Worm (Caenorhabditis elegans) whole organism, L4/young adult: ENCODE results near the gene sto-5.
A peak's percentile ranks its signal among the peaks of the same experiment; 100 is the strongest.

ENCODE experiments used
- W03F9.2 ChIP-seq: fragments of 150-350 bp; optimal IDR thresholded peaks from 2 replicates; lab custom pipeline; 2014; ENCODE audit warnings: missing biosample characterization, missing genetic modification characterization
- dao-5 ChIP-seq: sonication (generic microtip); optimal IDR thresholded peaks from 2 replicates; lab custom pipeline; 2016; ENCODE audit warnings: missing genotype, missing genetic modification characterization, moderate library complexity, missing compliant biosample characterization
- him-1 ChIP-seq: sonication (generic microtip); optimal IDR thresholded peaks from 2 replicates; lab custom pipeline; 2016; ENCODE audit warnings: missing genotype, missing genetic modification reagents, missing genetic modification characterization, missing compliant biosample characterization

Gene sto-5

DNA sequence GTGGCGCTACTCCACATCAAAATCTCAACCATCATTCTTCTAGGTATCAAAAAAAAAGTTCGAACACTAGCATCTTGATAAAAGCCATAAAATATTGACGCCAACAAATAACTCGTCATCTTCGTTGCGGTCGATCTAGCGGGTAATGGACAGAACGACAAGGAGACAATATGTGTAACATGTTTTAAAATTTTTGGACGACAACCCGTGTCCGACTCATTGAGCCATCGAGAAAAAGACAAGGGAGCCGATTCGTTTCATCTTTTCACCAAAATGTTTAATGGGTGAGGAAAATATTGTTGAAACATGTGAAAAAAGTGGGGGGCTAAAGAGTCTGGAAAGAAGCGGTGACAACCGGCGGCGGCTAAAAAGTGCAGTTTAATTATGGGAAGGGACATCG, 3.7 kb downstream of the sto-5 start:
- TF ChIP-seq dao-5 (tag; lab: Kevin White, UChicago) (no peak), W03F9.2 (tag; lab: Kevin White, UChicago) (no peak), him-1 (tag; lab: Kevin White, UChicago) (no peak)

DNA sequence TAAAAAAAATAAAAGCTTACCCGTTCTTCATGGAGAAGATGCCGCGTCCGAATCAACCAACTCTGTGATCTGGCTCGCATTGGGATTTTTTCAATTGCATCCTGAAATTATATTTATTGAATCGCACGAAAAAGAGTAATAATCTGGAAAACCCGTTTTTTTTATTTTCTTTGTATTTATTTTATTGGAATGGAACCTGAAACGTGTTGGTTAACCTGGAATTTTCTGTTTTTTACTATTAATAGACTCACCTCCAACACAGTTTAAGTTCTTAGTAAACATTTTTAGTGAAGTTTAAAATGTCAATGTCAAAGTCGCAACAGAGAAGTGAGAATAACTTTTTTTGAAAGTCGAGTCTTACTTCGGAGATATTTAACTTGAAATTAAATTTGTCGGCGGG, 7.0 kb downstream of the sto-5 start:
- no peak for TF ChIP-seq him-1 (tag; lab: Kevin White, UChicago)
- TF ChIP-seq W03F9.2 (tag; lab: Kevin White, UChicago), result no peak
- TF ChIP-seq dao-5 (tag; lab: Kevin White, UChicago), result no peak

DNA sequence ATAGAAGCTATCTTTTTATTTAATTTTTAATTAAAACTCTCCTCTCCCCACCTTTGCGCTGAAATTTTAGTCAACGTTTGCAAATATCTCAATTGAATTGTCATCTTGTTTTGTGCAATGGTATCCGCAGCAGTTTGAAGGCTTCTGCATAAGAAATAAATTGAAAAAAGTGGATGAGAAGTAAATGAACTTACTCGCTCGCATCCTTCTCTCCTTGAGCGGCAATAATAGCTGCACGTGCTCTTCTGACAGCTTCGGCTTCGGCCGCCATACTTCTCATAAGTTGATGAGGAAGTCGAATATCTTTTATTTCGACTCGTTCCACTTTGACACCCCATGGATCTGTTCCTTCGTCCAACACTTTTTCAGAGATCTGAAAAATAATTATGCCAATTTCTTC, 8.4 kb downstream of the sto-5 start:
- TF ChIP-seq W03F9.2 (tag; lab: Kevin White, UChicago) (no peak), dao-5 (tag; lab: Kevin White, UChicago) (no peak), him-1 (tag; lab: Kevin White, UChicago) (no peak)

DNA sequence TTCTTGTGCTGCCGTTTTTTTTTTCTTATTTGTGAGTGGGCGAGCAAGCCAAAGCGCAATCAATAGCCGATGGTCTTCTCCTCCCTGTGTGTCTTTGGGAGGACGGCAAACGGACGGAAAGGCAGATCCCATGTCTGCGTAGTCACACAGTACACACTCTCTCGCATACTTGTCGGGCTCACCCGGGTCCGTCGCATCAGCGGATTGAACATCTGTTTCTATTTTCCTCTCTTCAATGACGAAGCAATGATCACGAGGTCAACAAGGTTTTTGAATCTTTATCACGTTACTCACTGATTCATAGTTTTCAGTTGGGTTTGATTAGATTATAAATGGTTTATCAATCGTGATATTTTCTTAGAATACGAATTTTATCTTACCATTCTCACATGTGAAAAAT, 9.8 kb downstream of the sto-5 start:
- TF ChIP-seq him-1 (tag; lab: Kevin White, UChicago) (no peak), W03F9.2 (tag; lab: Kevin White, UChicago) (no peak), dao-5 (tag; lab: Kevin White, UChicago) (no peak)

DNA sequence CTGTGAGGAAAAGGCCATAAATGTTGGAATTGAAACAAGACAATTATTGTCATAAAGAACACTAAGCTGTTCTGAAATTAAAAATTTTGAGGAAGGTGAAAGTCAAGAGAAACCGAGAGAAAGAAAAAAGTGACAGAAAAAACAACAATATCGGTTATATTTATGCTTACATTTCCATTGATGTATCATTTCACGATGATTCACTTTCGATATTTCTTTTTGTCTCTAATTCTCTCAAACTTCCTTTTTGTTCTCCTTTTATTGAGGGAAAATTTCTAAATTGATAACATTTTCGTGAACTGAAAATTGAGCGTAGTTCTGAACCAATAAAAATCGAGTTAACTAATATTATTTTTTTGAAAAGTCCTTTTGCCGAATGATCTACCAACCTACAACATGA, 10.3 kb downstream of the sto-5 start:
- TF ChIP-seq dao-5 (tag; lab: Kevin White, UChicago) (no peak), W03F9.2 (tag; lab: Kevin White, UChicago) (no peak), him-1 (tag; lab: Kevin White, UChicago) (no peak)

DNA sequence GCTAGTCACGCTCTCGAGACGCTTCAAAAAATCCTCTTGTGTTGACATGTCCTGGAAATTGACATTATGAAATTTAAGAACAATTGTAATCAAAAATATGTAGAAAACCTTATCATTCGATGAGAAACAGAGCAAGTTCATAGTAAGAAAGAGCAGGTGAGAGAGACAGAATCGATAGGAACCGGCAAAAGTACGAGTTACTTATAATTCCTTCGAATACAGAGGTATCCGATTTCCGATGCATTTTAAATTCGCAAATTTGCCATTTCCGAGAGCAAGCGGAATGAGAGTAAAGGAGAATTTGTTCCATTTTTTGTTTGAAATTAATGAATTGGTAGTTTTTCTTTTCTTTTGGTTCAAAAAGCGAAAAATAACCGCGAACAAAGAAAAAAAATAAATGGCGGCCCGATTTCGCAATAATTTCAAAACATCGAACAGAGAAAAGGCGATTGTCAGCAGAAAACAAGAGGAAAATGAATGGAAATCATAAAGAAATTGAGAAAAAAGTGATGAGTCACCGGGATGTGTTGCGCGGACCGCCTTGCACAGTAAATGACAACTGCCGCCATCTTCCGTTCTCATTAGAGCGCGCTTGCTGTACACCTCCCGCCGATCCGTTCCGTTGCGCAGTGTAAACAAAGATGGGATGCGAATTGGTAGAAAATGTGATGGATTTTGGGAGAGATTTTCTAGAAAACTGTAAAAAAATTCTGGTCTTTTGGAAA, 11.5 kb downstream of the sto-5 start, which contains the start of gene cas-1:
cas-1 (minus strand) TSS at position 51 of the 725 bp plus-strand sequence.
- TF ChIP-seq W03F9.2 (tag; lab: Kevin White, UChicago) (no peak), him-1 (tag; lab: Kevin White, UChicago) (no peak), dao-5 (tag; lab: Kevin White, UChicago) (no peak)

DNA sequence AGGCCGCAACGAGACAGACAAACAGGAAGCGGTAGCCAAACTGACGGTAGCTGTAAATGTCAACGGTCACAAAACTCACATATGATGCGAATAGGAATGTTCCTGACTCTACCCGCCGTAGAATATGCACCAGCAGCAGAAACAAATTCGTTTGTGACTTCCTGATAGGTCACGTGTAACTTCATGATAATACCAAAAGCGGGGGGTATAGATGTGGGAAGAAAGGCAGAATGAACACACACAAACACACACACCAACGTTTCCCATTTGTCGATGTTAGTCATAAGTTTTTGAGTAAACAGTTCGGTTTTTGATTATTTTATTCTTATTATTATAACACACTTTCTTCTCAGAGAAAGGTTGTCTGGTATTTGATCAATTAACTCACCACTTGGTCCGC, 12.1 kb downstream of the sto-5 start:
- no peak for TF ChIP-seq dao-5 (tag; lab: Kevin White, UChicago)
- no peak for TF ChIP-seq W03F9.2 (tag; lab: Kevin White, UChicago)
- TF ChIP-seq him-1 (tag; lab: Kevin White, UChicago), result no peak

DNA sequence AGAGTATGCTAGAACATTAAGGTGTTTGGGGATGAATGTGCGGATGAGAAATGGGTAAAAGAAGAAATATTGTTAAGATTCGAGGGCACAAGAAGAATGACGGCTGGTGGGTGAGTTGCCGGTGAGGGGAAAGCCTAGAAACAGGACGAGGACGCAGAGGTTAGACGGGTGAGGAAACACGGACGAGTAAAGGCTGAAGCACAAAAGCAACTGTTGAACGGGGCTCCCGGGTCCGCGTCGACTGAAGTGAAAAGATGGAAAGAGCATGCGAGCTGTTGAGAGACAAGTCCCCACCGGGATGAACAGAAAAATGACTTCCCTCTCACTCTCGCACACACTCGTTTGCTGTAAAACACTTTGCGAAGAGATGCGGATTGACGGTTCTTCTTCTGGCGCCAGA, 13.3 kb downstream of the sto-5 start:
- TF ChIP-seq him-1 (tag; lab: Kevin White, UChicago) (no peak), W03F9.2 (tag; lab: Kevin White, UChicago) (no peak), dao-5 (tag; lab: Kevin White, UChicago) (no peak)

DNA sequence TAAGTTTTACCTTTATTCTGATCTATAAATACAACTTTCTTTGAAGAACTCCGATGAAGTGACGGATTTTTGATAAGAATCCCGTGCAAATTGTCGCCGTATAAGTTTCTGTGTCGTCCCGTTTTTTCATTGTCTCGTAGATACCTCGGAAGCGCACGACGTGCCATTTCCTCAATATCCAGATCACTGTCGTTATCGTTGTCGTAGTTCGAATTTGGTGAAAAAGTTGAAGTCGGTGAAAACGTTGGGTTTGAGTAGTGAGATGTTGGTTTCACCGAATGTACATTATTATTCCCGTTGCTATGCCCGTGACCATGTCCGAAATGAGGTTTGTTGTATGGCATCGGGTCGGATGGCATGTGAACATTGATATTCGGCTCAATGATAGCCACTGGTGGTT, 15.6 kb downstream of the sto-5 start:
- TF ChIP-seq dao-5 (tag; lab: Kevin White, UChicago) (no peak), W03F9.2 (tag; lab: Kevin White, UChicago) (no peak), him-1 (tag; lab: Kevin White, UChicago) (no peak)

DNA sequence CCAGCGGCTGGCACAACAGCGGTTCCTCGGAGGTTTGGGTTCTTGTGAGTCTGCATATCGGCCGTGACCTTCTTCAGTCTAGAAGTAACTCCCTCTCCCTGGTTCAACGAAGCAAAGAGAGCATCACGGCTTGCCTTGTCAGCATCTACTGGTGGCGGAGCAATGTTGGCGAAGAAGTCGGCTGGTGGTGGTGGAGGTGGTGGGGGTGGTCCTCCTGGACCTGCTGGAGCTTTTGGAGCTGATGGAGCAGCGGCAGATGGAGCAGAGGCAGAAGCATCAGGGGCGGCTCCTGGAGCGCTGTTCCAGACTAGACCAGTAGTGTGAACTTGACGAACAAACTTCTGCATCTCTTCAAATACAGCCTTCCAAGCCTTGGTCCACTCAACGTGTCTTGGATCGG, 16.7 kb downstream of the sto-5 start:
- no peak for TF ChIP-seq dao-5 (tag; lab: Kevin White, UChicago)
- TF ChIP-seq W03F9.2 (tag; lab: Kevin White, UChicago), result no peak
- TF ChIP-seq him-1 (tag; lab: Kevin White, UChicago), result no peak

DNA sequence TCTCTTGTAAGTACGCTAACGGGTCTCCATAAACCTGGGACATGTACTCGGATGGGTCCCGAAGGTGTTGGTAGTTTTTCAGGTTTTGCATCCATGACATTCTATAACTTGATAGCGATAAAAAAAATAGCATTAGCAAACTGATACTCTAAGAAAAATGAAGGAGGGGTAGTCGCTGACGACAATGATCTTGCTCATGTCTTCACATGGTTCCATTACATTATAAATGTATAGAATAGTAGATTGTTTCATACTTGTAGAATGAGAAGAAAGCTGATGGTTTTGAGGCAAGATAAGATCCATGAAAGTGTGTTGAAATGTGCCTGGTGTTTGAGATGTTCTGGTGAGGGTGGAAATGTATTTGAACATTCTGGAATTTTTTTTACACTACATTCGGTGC, 18.2 kb downstream of the sto-5 start, which contains the start of gene mec-4:
mec-4 (minus strand) TSS at position 101 of the 400 bp plus-strand sequence.
- TF ChIP-seq W03F9.2 (tag; lab: Kevin White, UChicago) (no peak), him-1 (tag; lab: Kevin White, UChicago) (no peak), dao-5 (tag; lab: Kevin White, UChicago) (no peak)

DNA sequence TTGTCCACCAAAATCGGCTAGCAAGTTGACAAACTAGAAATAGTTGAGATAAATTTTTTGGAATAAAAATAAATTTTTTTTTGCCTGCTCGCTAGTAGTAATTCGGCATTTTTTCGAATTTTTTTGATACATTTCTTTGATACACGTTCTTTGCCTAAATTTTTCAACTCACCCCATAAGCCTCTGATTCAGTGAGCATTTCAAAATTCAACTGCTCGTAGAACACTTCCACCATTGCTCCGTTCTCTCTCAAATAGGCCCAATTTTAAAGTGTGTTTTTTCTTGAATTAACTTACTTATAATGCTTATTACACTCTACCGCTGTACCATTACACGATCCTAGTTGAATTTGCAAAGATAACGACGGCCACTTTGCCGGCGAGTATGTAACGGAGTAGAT, 21.7 kb downstream of the sto-5 start:
- TF ChIP-seq him-1 (tag; lab: Kevin White, UChicago), result no peak
- TF ChIP-seq dao-5 (tag; lab: Kevin White, UChicago), result no peak
- no peak for TF ChIP-seq W03F9.2 (tag; lab: Kevin White, UChicago)

DNA sequence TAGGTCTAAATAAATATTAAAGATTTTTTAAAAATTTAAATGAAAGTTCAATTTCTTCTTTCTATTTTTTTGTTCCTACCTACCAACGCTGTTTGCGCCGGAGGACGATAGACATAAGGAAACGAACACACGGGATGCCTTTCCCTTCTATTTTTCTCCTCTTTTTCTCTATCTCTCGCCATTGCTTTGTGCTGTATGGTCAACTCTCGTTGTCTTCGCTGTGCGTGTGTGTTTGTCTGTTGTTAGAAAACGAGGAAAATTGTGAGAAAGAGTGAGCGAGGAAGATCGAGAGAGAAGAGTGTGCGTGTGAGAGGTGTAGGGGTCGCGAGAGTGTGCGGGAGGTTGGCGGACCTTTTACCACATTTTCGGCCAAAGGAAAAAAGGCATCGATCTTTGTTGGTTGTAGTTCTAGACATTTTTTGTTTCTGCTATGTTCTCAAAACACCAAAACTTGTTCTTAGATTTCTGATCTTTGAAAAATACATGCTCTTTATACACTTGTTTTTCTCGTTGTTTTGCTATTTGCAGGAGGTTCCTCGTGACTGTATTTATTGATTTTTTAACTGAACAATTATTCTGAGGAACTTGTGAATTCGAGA, 26.1 kb downstream of the sto-5 start:
- no peak for TF ChIP-seq him-1 (tag; lab: Kevin White, UChicago)
- peak; percentile 23 for TF ChIP-seq W03F9.2 (tag; lab: Kevin White, UChicago)

DNA sequence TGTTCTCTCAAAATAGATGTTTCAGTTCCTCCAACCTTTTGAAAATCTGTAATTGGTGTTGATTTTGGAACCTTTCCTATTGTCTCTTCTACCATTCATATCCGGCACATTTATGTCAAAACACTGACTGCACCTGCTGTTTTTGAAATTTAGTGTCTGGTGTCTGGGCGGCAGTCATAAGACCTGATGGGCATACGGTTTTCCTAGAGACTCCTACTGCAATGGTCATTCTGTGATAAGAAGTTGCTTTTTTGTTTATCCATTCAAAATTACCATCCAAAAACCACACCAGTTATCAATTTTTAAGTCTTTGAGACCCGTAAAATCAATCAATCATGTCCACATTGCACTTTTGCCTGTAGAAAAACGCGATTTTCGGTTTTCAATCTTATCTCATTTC, 26.6 kb downstream of the sto-5 start:
- TF ChIP-seq him-1 (tag; lab: Kevin White, UChicago), result no peak
- no peak for TF ChIP-seq W03F9.2 (tag; lab: Kevin White, UChicago)
- TF ChIP-seq dao-5 (tag; lab: Kevin White, UChicago), result no peak
